Worm (Caenorhabditis elegans) whole organism, mixed stage, embryonic: Measurements from ENCODE around the gene srz-70.

Experiments
- blmp-1 ChIP-seq: fragments of 150-350 bp; optimal IDR thresholded peaks from 2 replicates; lab custom pipeline; 2014; ENCODE audit warnings: missing biosample characterization, missing genetic modification characterization
- ceh-83 ChIP-seq: fragments of 200-800 bp; sonication (Bioruptor generic); optimal IDR thresholded peaks from 2 replicates; lab custom pipeline; 2018; ENCODE audit warnings: mild to moderate bottlenecking, missing genetic modification characterization, missing compliant biosample characterization
- ces-1 ChIP-seq: fragments of 150-350 bp; optimal IDR thresholded peaks from 2 replicates; lab custom pipeline; 2014; ENCODE audit warnings: missing biosample characterization, missing genetic modification reagents, missing genetic modification characterization
- elt-1 ChIP-seq: sonication (generic microtip); optimal IDR thresholded peaks from 2 replicates; lab custom pipeline; 2017; ENCODE audit warnings: missing genetic modification characterization, mild to moderate bottlenecking, missing compliant biosample characterization, antibody characterized with exemption, moderate library complexity, borderline replicate concordance; ENCODE audit not compliant: insufficient read depth
- lin-32 ChIP-seq: fragments of 200-800 bp; sonication (Bioruptor generic); optimal IDR thresholded peaks from 2 replicates; lab custom pipeline; 2018; ENCODE audit warnings: mild to moderate bottlenecking, missing genetic modification characterization, missing compliant biosample characterization
- nhr-28 ChIP-seq: fragments of 150-350 bp; optimal IDR thresholded peaks from 2 replicates; lab custom pipeline; 2014; ENCODE audit warnings: missing biosample characterization, missing genetic modification characterization
- sem-2 ChIP-seq: fragments of 200-800 bp; sonication (Bioruptor generic); optimal IDR thresholded peaks from 2 replicates; lab custom pipeline; 2018; ENCODE audit warnings: mild to moderate bottlenecking, missing genetic modification characterization, missing compliant biosample characterization
- snpc-4 ChIP-seq: fragments of 150-350 bp; optimal IDR thresholded peaks from 2 replicates; lab custom pipeline; 2014; ENCODE audit warnings: missing biosample characterization, missing genetic modification characterization
- sptf-1 ChIP-seq: sonication (generic microtip); optimal IDR thresholded peaks from 2 replicates; lab custom pipeline; 2017; ENCODE audit warnings: mild to moderate bottlenecking, missing genetic modification characterization, moderate library complexity, missing compliant biosample characterization
- unc-39 ChIP-seq: fragments of 150-350 bp; optimal IDR thresholded peaks from 2 replicates; lab custom pipeline; 2014; ENCODE audit warnings: missing biosample characterization, missing genetic modification characterization
- unc-62 ChIP-seq: fragments of 150-350 bp; optimal IDR thresholded peaks from 2 replicates; lab custom pipeline; 2014; ENCODE audit warnings: missing biosample characterization, missing genetic modification reagents, missing genetic modification characterization

DNA sequence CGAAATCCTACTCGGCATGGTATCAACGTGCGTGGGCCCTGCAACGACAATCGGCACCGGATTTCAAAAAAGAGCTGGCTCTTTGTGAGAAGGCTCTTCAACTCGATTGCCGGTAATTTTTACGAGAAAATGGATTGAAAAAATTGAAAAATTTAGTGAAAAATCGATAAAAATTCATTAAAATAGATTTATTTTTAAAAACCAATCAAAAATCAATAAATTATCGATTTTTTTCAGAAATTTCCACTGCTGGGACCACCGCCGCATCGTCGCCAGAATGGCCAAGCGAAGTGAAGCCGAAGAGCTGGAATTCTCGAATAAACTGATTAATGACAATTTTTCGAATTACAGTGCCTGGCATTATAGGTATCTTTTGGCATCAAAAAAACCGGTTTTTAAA, 49.1 kb upstream of the srz-70 start:
- TF ChIP-seq elt-1 = no peak
- TF ChIP-seq sem-2 = no peak
- no peak for TF ChIP-seq blmp-1 (tag; lab: Kevin White, UChicago)
- no peak for TF ChIP-seq nhr-28 (tag; lab: Kevin White, UChicago)
- no peak for TF ChIP-seq ceh-83
- no peak for TF ChIP-seq sptf-1 (tag; lab: Kevin White, UChicago)
- no peak for TF ChIP-seq unc-39 (tag; lab: Kevin White, UChicago)
- no peak for TF ChIP-seq snpc-4
- no peak for TF ChIP-seq ces-1 (GFP tag; lab: Kevin White, UChicago)
- no peak for TF ChIP-seq lin-32 (GFP tag; lab: Kevin White, UChicago)
- TF ChIP-seq unc-62 (GFP tag; lab: Kevin White, UChicago) = no peak
